Fruit fly (Drosophila melanogaster) Kc167 (cell line): ENCODE results near the gene CG5861.

ENCODE experiments used
- Myc ChIP-seq: fragments of >200 bp; optimal IDR thresholded peaks from 2 replicates; lab custom pipeline; 2017; ENCODE audit warnings: missing external identifiers
- Sin3A ChIP-seq: fragments of >200 bp; optimal IDR thresholded peaks from 2 replicates; lab custom pipeline; 2018; ENCODE audit warnings: missing external identifiers
- h ChIP-seq: fragments of >200 bp; optimal IDR thresholded peaks from 3 replicates; lab custom pipeline; 2018; ENCODE audit warnings: missing external identifiers
- insv ChIP-seq: fragments of >200 bp; optimal IDR thresholded peaks from 3 replicates; lab custom pipeline; 2018; ENCODE audit warnings: missing external identifiers
- psq ChIP-seq: fragments of >200 bp; optimal IDR thresholded peaks from 2 replicates; lab custom pipeline; 2017; ENCODE audit warnings: missing external identifiers
- ttk ChIP-seq: sonication (Bioruptor generic); optimal IDR thresholded peaks from 2 replicates; lab custom pipeline; 2017; ENCODE audit warnings: missing external identifiers

The CG5861 gene

dm6 chr2L:16287602-16288392, 19.3 kb downstream of the CG5861 start, which contains the start of the genes crp and pkaap:
Gene crp, minus strand, starts transcription at chr2L:16287730.
Gene pkaap, plus strand, starts transcription at chr2L:16288290.
- TF ChIP-seq h (lab: Kevin White, UChicago), result no peak
- TF ChIP-seq insv, result no peak
- no peak for TF ChIP-seq Myc (lab: Kevin White, UChicago)
- no peak for TF ChIP-seq psq (lab: Kevin White, UChicago)
- TF ChIP-seq Sin3A (lab: Kevin White, UChicago), result no peak
- no peak for TF ChIP-seq ttk (lab: Kevin White, UChicago)

- TF ChIP-seq insv (no peak), h (lab: Kevin White, UChicago) (no peak), Sin3A (lab: Kevin White, UChicago) (no peak)
These were observed 20.0 kb downstream of the CG5861 start for dm6 chr2L:16287006-16287601.

dm6 chr2L:16286360-16287005, 20.6 kb downstream of the CG5861 start:
- no peak for TF ChIP-seq ttk (lab: Kevin White, UChicago)
- peak; percentile 89 for TF ChIP-seq psq (lab: Kevin White, UChicago)

dm6 chr2L:16285692-16286359, 21.3 kb downstream of the CG5861 start:
- TF ChIP-seq Myc (lab: Kevin White, UChicago), result no peak
- TF ChIP-seq insv, result no peak
- TF ChIP-seq h (lab: Kevin White, UChicago), result no peak
- no peak for TF ChIP-seq psq (lab: Kevin White, UChicago)
- TF ChIP-seq Sin3A (lab: Kevin White, UChicago), result no peak
- TF ChIP-seq ttk (lab: Kevin White, UChicago), result no peak

dm6 chr2L:16284306-16285299, 22.5 kb downstream of the CG5861 start:
- TF ChIP-seq h (lab: Kevin White, UChicago) (no peak), Myc (lab: Kevin White, UChicago) (no peak), ttk (lab: Kevin White, UChicago) (no peak), psq (lab: Kevin White, UChicago) (no peak), Sin3A (lab: Kevin White, UChicago) (no peak), insv (no peak)

dm6 chr2L:16282856-16283255, 24.2 kb downstream of the CG5861 start:
- TF ChIP-seq Sin3A (lab: Kevin White, UChicago) (no peak), h (lab: Kevin White, UChicago) (no peak), ttk (lab: Kevin White, UChicago) (no peak), insv (no peak), psq (lab: Kevin White, UChicago) (no peak), Myc (lab: Kevin White, UChicago) (no peak)

dm6 chr2L:16282077-16282471, 25.0 kb downstream of the CG5861 start:
- TF ChIP-seq Sin3A (lab: Kevin White, UChicago) (no peak), insv (no peak), Myc (lab: Kevin White, UChicago) (no peak), ttk (lab: Kevin White, UChicago) (no peak), h (lab: Kevin White, UChicago) (no peak), psq (lab: Kevin White, UChicago) (no peak)

- TF ChIP-seq Myc (lab: Kevin White, UChicago) (no peak), ttk (lab: Kevin White, UChicago) (no peak), insv (no peak), Sin3A (lab: Kevin White, UChicago) (no peak), h (lab: Kevin White, UChicago) (no peak), psq (lab: Kevin White, UChicago) (no peak)
These were observed 25.6 kb downstream of the CG5861 start for dm6 chr2L:16281419-16282076.

- TF ChIP-seq Myc (lab: Kevin White, UChicago) (no peak), psq (lab: Kevin White, UChicago) (no peak), Sin3A (lab: Kevin White, UChicago) (no peak), ttk (lab: Kevin White, UChicago) (no peak), h (lab: Kevin White, UChicago) (no peak), insv (no peak)
These were observed 27.3 kb downstream of the CG5861 start for dm6 chr2L:16279774-16280252.

dm6 chr2L:16278842-16279241, 28.3 kb downstream of the CG5861 start:
- no peak for TF ChIP-seq Myc (lab: Kevin White, UChicago)
- no peak for TF ChIP-seq insv
- TF ChIP-seq psq (lab: Kevin White, UChicago), result no peak
- no peak for TF ChIP-seq Sin3A (lab: Kevin White, UChicago)
- TF ChIP-seq h (lab: Kevin White, UChicago), result no peak
- no peak for TF ChIP-seq ttk (lab: Kevin White, UChicago)
